Worm (Caenorhabditis elegans) whole organism, young adult: ENCODE results near the gene ZK353.3.

Experiments
- C17E4.6 ChIP-seq: fragments of 200-800 bp; sonication (Bioruptor generic); IDR thresholded peaks from 2 replicates; pipeline ENCODE4 v1.3.6; 2022; ENCODE audit warnings: missing genetic modification reagents, missing genetic modification characterization, missing compliant biosample characterization
- D2030.7 ChIP-seq: fragments of 200-800 bp; sonication (Bioruptor generic); IDR thresholded peaks from 2 replicates; pipeline ENCODE4 v1.3.6; 2022; ENCODE audit warnings: missing genetic modification reagents, missing genetic modification characterization, missing compliant biosample characterization
- F22D6.2 ChIP-seq: sonication (generic microtip); optimal IDR thresholded peaks from 2 replicates; lab custom pipeline; 2016; ENCODE audit warnings: mild to moderate bottlenecking, missing genetic modification characterization, missing compliant biosample characterization
- F33H1.4 ChIP-seq: fragments of 200-800 bp; sonication (Bioruptor generic); IDR thresholded peaks from 2 replicates; pipeline ENCODE4 v1.3.6; 2022; ENCODE audit warnings: missing genetic modification reagents, missing genetic modification characterization, missing compliant biosample characterization
- F49E8.2 ChIP-seq: sonication (generic microtip); optimal IDR thresholded peaks from 3 replicates; lab custom pipeline; 2017; ENCODE audit warnings: missing genetic modification characterization, mild to moderate bottlenecking, missing compliant biosample characterization, antibody characterized with exemption, moderate library complexity; ENCODE audit not compliant: insufficient read depth
- Y95B8A.8 ChIP-seq: fragments of 200-800 bp; sonication (Bioruptor generic); IDR thresholded peaks from 2 replicates; pipeline ENCODE4 v1.3.6; 2022; ENCODE audit warnings: missing genetic modification reagents, missing genetic modification characterization, missing compliant biosample characterization
- akir-1 ChIP-seq: fragments of 200-800 bp; sonication (Bioruptor generic); optimal IDR thresholded peaks from 2 replicates; lab custom pipeline; 2018; ENCODE audit warnings: mild to moderate bottlenecking, missing genetic modification characterization, moderate library complexity, missing compliant biosample characterization
- atf-7 ChIP-seq: sonication (generic microtip); optimal IDR thresholded peaks from 2 replicates; lab custom pipeline; 2017; ENCODE audit warnings: mild to moderate bottlenecking, missing genetic modification characterization, missing compliant biosample characterization
- attf-3 ChIP-seq: fragments of 200-800 bp; sonication (Bioruptor generic); conservative IDR thresholded peaks from 2 replicates; pipeline ENCODE4 v1.3.6; 2022; ENCODE audit warnings: missing genetic modification reagents, missing genetic modification characterization, missing compliant biosample characterization
- attf-5 ChIP-seq: fragments of 200-800 bp; sonication (Bioruptor generic); optimal IDR thresholded peaks from 2 replicates; lab custom pipeline; 2018; ENCODE audit warnings: mild to moderate bottlenecking, missing genetic modification characterization, missing compliant biosample characterization
- cebp-1 ChIP-seq, 2 experiments: fragments of 200-800 bp in 1 of 2; sonication (Bioruptor generic) in 1 of 2; sonication (generic microtip) in 1 of 2; IDR thresholded peaks in 1 of 2; optimal IDR thresholded peaks in 1 of 2; 2 replicates each; pipeline versions ENCODE4 v1.3.6 to Lab custom; 2017 to 2022; ENCODE audit warnings: missing compliant biosample characterization in 2 of 2, missing genetic modification characterization in 2 of 2, mild to moderate bottlenecking in 1 of 2, missing genetic modification reagents in 1 of 2, moderate library complexity in 1 of 2
- ceh-100 ChIP-seq: fragments of 200-800 bp; sonication (Bioruptor generic); IDR thresholded peaks from 2 replicates; pipeline ENCODE4 v1.3.6; 2022; ENCODE audit warnings: missing genetic modification reagents, missing genetic modification characterization, missing compliant biosample characterization
- ceh-27 ChIP-seq: fragments of 200-800 bp; sonication (Bioruptor generic); optimal IDR thresholded peaks from 2 replicates; lab custom pipeline; 2018; ENCODE audit warnings: mild to moderate bottlenecking, missing genetic modification characterization, moderate library complexity, missing compliant biosample characterization
- ceh-40 ChIP-seq: fragments of 200-800 bp; sonication (Bioruptor generic); IDR thresholded peaks from 2 replicates; pipeline ENCODE4 v1.3.6; 2022; ENCODE audit warnings: missing genetic modification characterization, missing compliant biosample characterization
- dox-1 ChIP-seq: fragments of 200-800 bp; sonication (Bioruptor generic); IDR thresholded peaks from 2 replicates; pipeline ENCODE4 v1.3.6; 2022; ENCODE audit warnings: missing genetic modification reagents, missing genetic modification characterization, missing compliant biosample characterization
- dpff-1 ChIP-seq: sonication (generic microtip); optimal IDR thresholded peaks from 2 replicates; lab custom pipeline; 2017; ENCODE audit warnings: mild to moderate bottlenecking, missing genetic modification characterization, missing compliant biosample characterization
- dpl-1 ChIP-seq: fragments of 150-350 bp; optimal IDR thresholded peaks from 2 replicates; lab custom pipeline; 2014; ENCODE audit warnings: missing biosample characterization, missing genetic modification reagents, missing genetic modification characterization
- hlh-12 ChIP-seq: sonication (generic microtip); optimal IDR thresholded peaks from 2 replicates; lab custom pipeline; 2016; ENCODE audit warnings: missing genetic modification characterization, missing compliant biosample characterization
- hlh-26 ChIP-seq: fragments of 200-800 bp; sonication (Bioruptor generic); conservative IDR thresholded peaks from 2 replicates; pipeline ENCODE4 v1.3.6; 2022; ENCODE audit warnings: missing genetic modification reagents, missing genetic modification characterization, missing compliant biosample characterization
- hsf-1 ChIP-seq: fragments of 200-800 bp; sonication (Bioruptor generic); IDR thresholded peaks from 2 replicates; pipeline ENCODE4 v1.3.6; 2022; ENCODE audit warnings: missing genetic modification reagents, missing genetic modification characterization, missing compliant biosample characterization
- lag-1 ChIP-seq: fragments of 200-800 bp; sonication (Bioruptor generic); IDR thresholded peaks from 2 replicates; pipeline ENCODE4 v1.3.6; 2022; ENCODE audit warnings: missing genetic modification reagents, missing genetic modification characterization, missing compliant biosample characterization
- let-526 ChIP-seq: fragments of 200-800 bp; sonication (Bioruptor generic); IDR thresholded peaks from 2 replicates; pipeline ENCODE4 v1.3.6; 2022; ENCODE audit warnings: missing genetic modification reagents, missing genetic modification characterization, missing compliant biosample characterization
- let-607 ChIP-seq, 2 experiments: fragments of 200-800 bp in 1 of 2; sonication (Bioruptor generic) in 1 of 2; sonication (generic microtip) in 1 of 2; optimal IDR thresholded peaks; 2 replicates each; lab custom pipeline; 2016 to 2018; ENCODE audit warnings: mild to moderate bottlenecking in 2 of 2, missing compliant biosample characterization in 2 of 2, missing genetic modification characterization in 2 of 2, moderate library complexity in 2 of 2, missing genotype in 1 of 2
- lin-40 ChIP-seq: sonication (generic microtip); optimal IDR thresholded peaks from 2 replicates; lab custom pipeline; 2016; ENCODE audit warnings: missing genetic modification characterization, mild to moderate bottlenecking, missing compliant biosample characterization, missing genotype, missing genetic modification reagents
- lir-1 ChIP-seq: fragments of 200-800 bp; sonication (Bioruptor generic); conservative IDR thresholded peaks from 2 replicates; pipeline ENCODE4 v1.3.6; 2022; ENCODE audit warnings: missing genetic modification reagents, missing genetic modification characterization, missing compliant biosample characterization
- madf-6 ChIP-seq: fragments of 200-800 bp; sonication (Bioruptor generic); IDR thresholded peaks from 2 replicates; pipeline ENCODE4 v1.3.6; 2022; ENCODE audit warnings: missing genetic modification reagents, missing genetic modification characterization, missing compliant biosample characterization
- nfya-1 ChIP-seq: sonication (generic microtip); optimal IDR thresholded peaks from 2 replicates; lab custom pipeline; 2017; ENCODE audit warnings: antibody characterized with exemption, missing compliant biosample characterization, missing genetic modification characterization, borderline replicate concordance; ENCODE audit not compliant: insufficient read depth
- rec-8 ChIP-seq, 2 experiments: sonication (generic microtip); optimal IDR thresholded peaks; 2 replicates each; lab custom pipeline; 2016; ENCODE audit warnings: mild to moderate bottlenecking in 2 of 2, missing genetic modification characterization in 2 of 2, missing genetic modification reagents in 2 of 2, missing genotype in 2 of 2, missing biosample characterization in 1 of 2, missing compliant biosample characterization in 1 of 2, moderate library complexity in 1 of 2
- sdz-38 ChIP-seq: sonication (generic microtip); optimal IDR thresholded peaks from 2 replicates; lab custom pipeline; 2016; ENCODE audit warnings: missing genotype, missing genetic modification characterization, missing compliant biosample characterization
- snpc-4 ChIP-seq, 5 experiments: fragments of 150-350 bp in 1 of 5; sonication (generic microtip) in 4 of 5; optimal IDR thresholded peaks; 2 replicates each; lab custom pipeline; 2014 to 2018; ENCODE audit warnings: missing genetic modification characterization in 5 of 5, missing biosample characterization in 3 of 5, antibody characterized with exemption in 2 of 5, mild to moderate bottlenecking in 2 of 5, missing compliant biosample characterization in 2 of 5, missing genotype in 2 of 5, moderate library complexity in 2 of 5, missing genetic modification reagents in 1 of 5
- somi-1 ChIP-seq: fragments of 200-800 bp; sonication (Bioruptor generic); optimal IDR thresholded peaks from 2 replicates; lab custom pipeline; 2018; ENCODE audit warnings: mild to moderate bottlenecking, missing genetic modification characterization, missing compliant biosample characterization
- tbp1 ChIP-seq: fragments of 200-800 bp; sonication (Bioruptor generic); optimal IDR thresholded peaks from 2 replicates; lab custom pipeline; 2018; ENCODE audit warnings: mild to moderate bottlenecking, missing genetic modification characterization, missing compliant biosample characterization
- tlf-1 ChIP-seq: fragments of 200-800 bp; sonication (Bioruptor generic); optimal IDR thresholded peaks from 2 replicates; lab custom pipeline; 2018; ENCODE audit warnings: mild to moderate bottlenecking, missing genetic modification characterization, missing compliant biosample characterization
- unc-130 ChIP-seq: sonication (generic microtip); optimal IDR thresholded peaks from 2 replicates; lab custom pipeline; 2016; ENCODE audit warnings: missing genetic modification reagents, missing genetic modification characterization, missing compliant biosample characterization
- zfh-2 ChIP-seq: fragments of 200-800 bp; sonication (Bioruptor generic); conservative IDR thresholded peaks from 2 replicates; pipeline ENCODE4 v1.3.6; 2022; ENCODE audit warnings: missing genetic modification reagents, missing genetic modification characterization, missing compliant biosample characterization
- zim-3 ChIP-seq: sonication (generic microtip); optimal IDR thresholded peaks from 2 replicates; lab custom pipeline; 2017; ENCODE audit warnings: mild to moderate bottlenecking, missing genetic modification characterization, moderate library complexity, missing compliant biosample characterization

Gene ZK353.3

DNA sequence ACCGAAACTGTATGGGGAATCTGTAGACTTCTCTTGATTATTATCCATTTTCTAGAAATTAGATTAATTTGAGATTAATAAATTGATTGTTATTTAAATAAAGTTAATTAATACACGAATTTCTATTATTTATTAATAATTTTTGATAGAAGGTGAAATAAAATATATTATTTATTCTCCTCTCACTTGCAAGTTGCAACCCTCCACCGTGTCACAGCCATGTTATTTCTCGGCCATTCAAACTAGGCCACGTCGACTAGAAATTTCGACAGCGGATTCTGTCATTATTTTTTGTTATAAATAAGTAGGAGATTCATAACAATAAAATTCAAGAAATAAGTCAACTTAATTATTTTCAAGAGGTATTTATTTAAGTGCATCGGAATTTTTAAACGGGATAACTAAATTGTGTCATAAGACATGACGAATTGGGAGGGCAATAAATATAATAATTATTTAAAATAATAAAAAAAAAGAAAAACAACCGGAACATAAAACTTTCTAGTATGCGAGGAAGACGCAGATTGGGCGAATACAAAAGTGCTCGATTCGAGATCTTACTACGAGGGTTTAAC, 47.9 kb downstream of the ZK353.3 start, which contains the start of gene ufbp-1 (continued):
- TF ChIP-seq unc-130 (GFP tag; lab: Kevin White, UChicago) (peak; percentile 63), let-526 (no peak), let-607 (tag; optimal IDR thresholded peaks at IDR 0.05; lab: Kevin White, UChicago) (peak; percentile 91 to 94), zim-3 (peak; percentile 93), attf-5 (GFP tag; lab: Kevin White, UChicago) (peak; percentile 86), hlh-26 (GFP tag; lab: Robert Waterston, UW) (no peak), F22D6.2 (tag; lab: Kevin White, UChicago) (no peak), ceh-100 (GFP tag; lab: Robert Waterston, UW) (peak; percentile 22; the same call in 1 of the 2 replicates), lir-1 (GFP tag; lab: Robert Waterston, UW) (no peak), tlf-1 (peak; percentile 94), snpc-4 (GFP tag; optimal IDR thresholded peaks at IDR 0.05; lab: Kevin White, UChicago) (peak; percentile 21), snpc-4 (tag; optimal IDR thresholded peaks at IDR 0.05; lab: Kevin White, UChicago) (peak in 2 of 4 experiments; percentile 37 to 77), Y95B8A.8 (GFP tag; lab: Robert Waterston, UW) (no peak), hsf-1 (GFP tag; lab: Robert Waterston, UW) (peak; percentile 83), hlh-12 (tag; lab: Kevin White, UChicago) (no peak), dpff-1 (tag; lab: Kevin White, UChicago) (peak; percentile 99), dpl-1 (GFP tag; lab: Kevin White, UChicago) (no peak), rec-8 (tag; optimal IDR thresholded peaks at IDR 0.05; lab: Kevin White, UChicago) (no peak), nfya-1 (tag; lab: Kevin White, UChicago) (no peak), D2030.7 (no peak), madf-6 (GFP tag; lab: Robert Waterston, UW) (peak; percentile 64), dox-1 (peak; percentile 70), tbp1 (GFP tag; lab: Kevin White, UChicago) (peak; percentile 70), F49E8.2 (tag; lab: Kevin White, UChicago) (no peak), sdz-38 (tag; lab: Kevin White, UChicago) (no peak), somi-1 (GFP tag; lab: Kevin White, UChicago) (peak; percentile 40), akir-1 (GFP tag; lab: Kevin White, UChicago) (peak; percentile 27), C17E4.6 (GFP tag; lab: Robert Waterston, UW) (peak; percentile 41; the same call in 1 of the 2 replicates), attf-3 (GFP tag; lab: Robert Waterston, UW) (no peak), zfh-2 (GFP tag; lab: Robert Waterston, UW) (no peak), lag-1 (0 out of 2 replicates have a peak, but pooled peaks have one; percentile 8), atf-7 (tag; lab: Kevin White, UChicago) (peak; percentile 91), cebp-1 (GFP tag; IDR thresholded peaks at IDR 0.05; lab: Robert Waterston, UW) (peak; percentile 53), cebp-1 (tag; optimal IDR thresholded peaks at IDR 0.05; lab: Kevin White, UChicago) (peak; percentile 88), lin-40 (tag; lab: Kevin White, UChicago) (peak; percentile 36), ceh-27 (GFP tag; lab: Kevin White, UChicago) (peak; percentile 67), ceh-40 (GFP tag; lab: Robert Waterston, UW) (0 out of 2 replicates have a peak, but pooled peaks have one; percentile 61), F33H1.4 (GFP tag; lab: Robert Waterston, UW) (no peak)
